Worm (Caenorhabditis elegans) whole organism, early embryonic: ENCODE results near the gene dpy-26.

Experiments
- B0310.2 ChIP-seq: sonication (generic microtip); optimal IDR thresholded peaks from 2 replicates; lab custom pipeline; 2016; ENCODE audit warnings: mild to moderate bottlenecking, missing genetic modification characterization, missing compliant biosample characterization
- F13C5.2 ChIP-seq: sonication (generic microtip); optimal IDR thresholded peaks from 2 replicates; lab custom pipeline; 2017; ENCODE audit warnings: mild to moderate bottlenecking, missing genetic modification characterization, inconsistent platforms, missing compliant biosample characterization
- aly-1 ChIP-seq: sonication (generic microtip); optimal IDR thresholded peaks from 2 replicates; lab custom pipeline; 2016; ENCODE audit warnings: missing genetic modification characterization, missing compliant biosample characterization
- ama-1 ChIP-seq: fragments of 150-350 bp; optimal IDR thresholded peaks from 2 replicates; lab custom pipeline; 2014
- ceh-13 ChIP-seq: fragments of 200-800 bp; sonication (Bioruptor generic); optimal IDR thresholded peaks from 2 replicates; lab custom pipeline; 2018; ENCODE audit warnings: mild to moderate bottlenecking, missing genetic modification characterization, missing compliant biosample characterization
- ceh-36 ChIP-seq: sonication (generic microtip); optimal IDR thresholded peaks from 2 replicates; lab custom pipeline; 2016; ENCODE audit warnings: missing genetic modification characterization, inconsistent platforms, missing compliant biosample characterization
- ets-7 ChIP-seq: sonication (generic microtip); optimal IDR thresholded peaks from 2 replicates; lab custom pipeline; 2016; ENCODE audit warnings: missing genotype, missing genetic modification characterization, missing compliant biosample characterization
- flt-1 ChIP-seq: fragments of 200-800 bp; sonication (Bioruptor generic); IDR thresholded peaks from 2 replicates; pipeline ENCODE4 v1.3.6; 2022; ENCODE audit warnings: missing genetic modification characterization, missing compliant biosample characterization
- hmbx-1 ChIP-seq: sonication (generic microtip); optimal IDR thresholded peaks from 2 replicates; lab custom pipeline; 2016; ENCODE audit warnings: mild to moderate bottlenecking, missing genetic modification characterization, missing compliant biosample characterization
- hmg-4 ChIP-seq: fragments of 200-800 bp; sonication (Bioruptor generic); optimal IDR thresholded peaks from 2 replicates; lab custom pipeline; 2018; ENCODE audit warnings: mild to moderate bottlenecking, missing genetic modification characterization, missing compliant biosample characterization
- hnd-1 ChIP-seq: sonication (generic microtip); optimal IDR thresholded peaks from 2 replicates; lab custom pipeline; 2016; ENCODE audit warnings: missing genetic modification characterization, missing compliant biosample characterization
- pes-1 ChIP-seq: fragments of 200-800 bp; sonication (Bioruptor generic); IDR thresholded peaks from 2 replicates; pipeline ENCODE4 v1.3.6; 2022; ENCODE audit warnings: missing genetic modification reagents, missing genetic modification characterization, missing compliant biosample characterization
- scrt-1 ChIP-seq: fragments of 200-800 bp; sonication (Bioruptor generic); IDR thresholded peaks from 2 replicates; pipeline ENCODE4 v1.3.6; 2022; ENCODE audit warnings: missing genetic modification characterization, missing compliant biosample characterization
- sea-1 ChIP-seq: fragments of 200-800 bp; sonication (Bioruptor generic); conservative IDR thresholded peaks from 2 replicates; pipeline ENCODE4 v1.3.6; 2022; ENCODE audit warnings: missing genetic modification characterization, missing compliant biosample characterization
- tbx-11 ChIP-seq: fragments of 200-800 bp; sonication (Bioruptor generic); IDR thresholded peaks from 2 replicates; pipeline ENCODE4 v1.3.6; 2022; ENCODE audit warnings: missing genetic modification characterization, missing compliant biosample characterization
- tbx-37 ChIP-seq: fragments of 200-800 bp; sonication (Bioruptor generic); conservative IDR thresholded peaks from 2 replicates; pipeline ENCODE4 v1.3.6; 2022; ENCODE audit warnings: missing genetic modification reagents, missing genetic modification characterization, missing compliant biosample characterization
- tra-4 ChIP-seq: sonication (generic microtip); optimal IDR thresholded peaks from 2 replicates; lab custom pipeline; 2017; ENCODE audit warnings: missing genetic modification characterization, missing compliant biosample characterization

dpy-26 gene

DNA sequence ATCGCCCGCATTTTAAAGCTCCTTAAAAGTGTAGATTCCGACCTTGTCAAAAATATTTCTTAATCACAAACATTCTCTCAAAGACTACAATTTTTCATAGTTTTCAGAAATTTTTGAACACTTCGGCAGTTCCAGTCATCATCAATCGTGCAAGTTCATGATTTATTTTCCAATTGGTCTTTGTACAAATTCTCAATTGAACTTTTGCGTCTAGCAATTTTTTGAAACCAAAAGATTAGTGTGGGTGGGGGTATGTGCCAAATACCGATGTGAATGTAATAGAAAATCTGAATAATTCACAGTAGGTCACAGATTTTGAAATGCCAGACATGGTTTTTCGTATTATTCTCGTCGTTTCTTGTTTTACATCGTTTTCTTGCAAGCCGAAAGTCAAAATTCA lies 12.8 kb downstream of the dpy-26 start, which contains the start of gene clec-185:
TSS of gene clec-185 (plus strand) at position 301 of the 400 bp plus-strand sequence.
- TF ChIP-seq tbx-37 (GFP tag; lab: Robert Waterston, UW) (no peak), ceh-36 (tag; lab: Kevin White, UChicago) (no peak), F13C5.2 (tag; lab: Kevin White, UChicago) (no peak), ceh-13 (no peak), hmg-4 (GFP tag; lab: Kevin White, UChicago) (no peak), hnd-1 (tag; lab: Kevin White, UChicago) (no peak), sea-1 (GFP tag; lab: Robert Waterston, UW) (no peak), ets-7 (tag; lab: Kevin White, UChicago) (no peak), hmbx-1 (no peak), ama-1 (lab: Kevin White, UChicago) (no peak), flt-1 (no peak), B0310.2 (no peak), pes-1 (GFP tag; lab: Robert Waterston, UW) (no peak), aly-1 (tag; lab: Kevin White, UChicago) (no peak), tbx-11 (GFP tag; lab: Robert Waterston, UW) (no peak), tra-4 (tag; lab: Kevin White, UChicago) (no peak), scrt-1 (no peak)

DNA sequence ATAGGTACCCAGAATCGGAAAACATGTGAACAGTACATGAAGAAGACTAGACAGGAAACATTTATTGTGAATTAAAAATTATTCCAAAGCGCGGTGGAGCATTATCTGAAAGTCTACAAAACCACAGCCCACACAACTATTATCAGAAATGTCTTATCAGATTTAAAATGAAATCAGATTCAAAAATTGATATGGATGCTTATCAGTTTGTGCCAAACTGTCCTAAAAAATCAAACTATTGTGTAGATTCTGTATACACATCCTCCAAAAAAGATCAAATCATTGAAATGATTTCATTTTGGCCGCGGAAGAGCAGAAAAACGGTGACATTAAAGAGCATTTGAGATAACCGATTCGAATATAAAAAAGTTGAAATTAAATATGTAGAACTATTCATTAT lies 15.7 kb downstream of the dpy-26 start, which contains the start of gene irg-4:
TSS of gene irg-4 (plus strand) at position 392 of the 400 bp plus-strand sequence.
- TF ChIP-seq tbx-11 (GFP tag; lab: Robert Waterston, UW), result no peak
- no peak for TF ChIP-seq tbx-37 (GFP tag; lab: Robert Waterston, UW)
- TF ChIP-seq ama-1 (lab: Kevin White, UChicago), result no peak
- TF ChIP-seq pes-1 (GFP tag; lab: Robert Waterston, UW), result no peak
- no peak for TF ChIP-seq tra-4 (tag; lab: Kevin White, UChicago)
- TF ChIP-seq hmbx-1, result no peak
- TF ChIP-seq B0310.2, result no peak
- no peak for TF ChIP-seq F13C5.2 (tag; lab: Kevin White, UChicago)
- no peak for TF ChIP-seq ceh-36 (tag; lab: Kevin White, UChicago)
- TF ChIP-seq ets-7 (tag; lab: Kevin White, UChicago), result no peak
- TF ChIP-seq scrt-1, result no peak
- no peak for TF ChIP-seq hmg-4 (GFP tag; lab: Kevin White, UChicago)
- no peak for TF ChIP-seq ceh-13
- TF ChIP-seq flt-1, result no peak
- no peak for TF ChIP-seq sea-1 (GFP tag; lab: Robert Waterston, UW)

DNA sequence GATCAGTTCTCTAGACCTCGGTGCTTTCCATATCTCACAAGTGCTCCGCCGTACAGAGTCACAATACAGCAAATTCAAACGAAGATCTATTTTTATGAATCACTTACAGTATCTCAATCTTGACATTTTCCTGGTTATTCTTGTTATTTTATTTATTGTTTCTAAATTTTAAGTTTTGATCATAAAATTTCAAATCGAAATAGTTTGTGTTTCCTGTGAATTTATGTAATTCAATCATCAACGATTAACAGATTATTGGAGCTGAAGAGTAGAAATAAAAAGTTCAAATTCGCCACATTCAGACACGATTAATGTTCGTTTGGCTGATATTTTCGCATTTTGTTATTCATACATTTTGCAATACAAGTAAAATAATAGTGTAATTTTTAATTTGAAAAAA lies 18.8 kb downstream of the dpy-26 start, which contains the start of gene clec-184:
TSS of gene clec-184 (plus strand) at position 301 of the 400 bp plus-strand sequence.
- no peak for TF ChIP-seq ceh-36 (tag; lab: Kevin White, UChicago)
- TF ChIP-seq hmg-4 (GFP tag; lab: Kevin White, UChicago), result no peak
- no peak for TF ChIP-seq aly-1 (tag; lab: Kevin White, UChicago)
- TF ChIP-seq sea-1 (GFP tag; lab: Robert Waterston, UW), result no peak
- TF ChIP-seq hnd-1 (tag; lab: Kevin White, UChicago), result no peak
- TF ChIP-seq B0310.2, result no peak
- TF ChIP-seq pes-1 (GFP tag; lab: Robert Waterston, UW), result no peak
- no peak for TF ChIP-seq flt-1
- TF ChIP-seq ceh-13, result no peak
- no peak for TF ChIP-seq ama-1 (lab: Kevin White, UChicago)
- TF ChIP-seq tbx-37 (GFP tag; lab: Robert Waterston, UW), result no peak
- TF ChIP-seq ets-7 (tag; lab: Kevin White, UChicago), result no peak

DNA sequence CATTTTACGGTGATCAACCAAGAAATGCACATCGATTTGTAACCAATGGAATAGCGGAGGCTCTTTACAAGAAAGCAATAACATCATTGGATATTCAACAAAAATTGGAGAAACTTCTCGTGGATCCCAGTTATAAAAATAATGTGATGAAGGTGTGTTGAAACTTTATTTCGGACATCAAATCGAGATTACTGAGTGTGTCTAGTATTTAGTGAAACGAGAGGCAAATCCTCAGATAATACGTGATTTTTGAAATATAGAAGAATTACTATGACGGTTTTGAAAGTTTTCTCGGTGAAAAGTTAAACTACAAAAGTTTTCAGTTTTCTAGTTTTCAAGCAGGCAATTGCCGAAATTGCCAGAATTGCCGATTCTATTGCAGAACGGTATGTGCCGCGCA lies 19.4 kb downstream of the dpy-26 start:
- TF ChIP-seq ceh-13 (no peak), hmg-4 (GFP tag; lab: Kevin White, UChicago) (no peak), scrt-1 (no peak), ets-7 (tag; lab: Kevin White, UChicago) (no peak), tbx-11 (GFP tag; lab: Robert Waterston, UW) (no peak), ama-1 (lab: Kevin White, UChicago) (no peak), hnd-1 (tag; lab: Kevin White, UChicago) (no peak), hmbx-1 (no peak), B0310.2 (no peak), ceh-36 (tag; lab: Kevin White, UChicago) (no peak), tra-4 (tag; lab: Kevin White, UChicago) (no peak), pes-1 (GFP tag; lab: Robert Waterston, UW) (no peak), flt-1 (no peak)

DNA sequence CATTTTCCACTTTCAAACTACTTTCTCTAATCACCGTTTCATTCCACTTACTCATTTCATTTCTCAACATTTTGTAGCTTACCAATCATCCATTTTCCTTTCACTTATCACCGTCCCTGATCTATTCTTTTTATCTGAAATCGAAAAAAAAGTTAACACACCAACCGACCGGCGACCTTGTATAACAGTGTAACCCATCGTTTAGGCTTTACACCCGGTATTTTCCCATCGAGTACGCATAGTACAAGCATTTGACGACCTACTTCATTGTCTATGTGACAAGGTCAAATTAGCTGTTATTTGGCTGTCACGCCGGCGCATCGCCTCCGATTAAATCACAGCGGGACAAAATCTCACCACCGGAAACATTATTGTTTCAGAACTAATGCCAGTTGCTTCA lies 21.6 kb downstream of the dpy-26 start:
- TF ChIP-seq ets-7 (tag; lab: Kevin White, UChicago), result no peak
- TF ChIP-seq tbx-37 (GFP tag; lab: Robert Waterston, UW), result no peak
- TF ChIP-seq tra-4 (tag; lab: Kevin White, UChicago), result no peak
- TF ChIP-seq ama-1 (lab: Kevin White, UChicago), result no peak
- TF ChIP-seq sea-1 (GFP tag; lab: Robert Waterston, UW), result no peak
- TF ChIP-seq hmg-4 (GFP tag; lab: Kevin White, UChicago), result no peak
- TF ChIP-seq hnd-1 (tag; lab: Kevin White, UChicago), result no peak
- TF ChIP-seq aly-1 (tag; lab: Kevin White, UChicago), result no peak
- TF ChIP-seq F13C5.2 (tag; lab: Kevin White, UChicago), result no peak

DNA sequence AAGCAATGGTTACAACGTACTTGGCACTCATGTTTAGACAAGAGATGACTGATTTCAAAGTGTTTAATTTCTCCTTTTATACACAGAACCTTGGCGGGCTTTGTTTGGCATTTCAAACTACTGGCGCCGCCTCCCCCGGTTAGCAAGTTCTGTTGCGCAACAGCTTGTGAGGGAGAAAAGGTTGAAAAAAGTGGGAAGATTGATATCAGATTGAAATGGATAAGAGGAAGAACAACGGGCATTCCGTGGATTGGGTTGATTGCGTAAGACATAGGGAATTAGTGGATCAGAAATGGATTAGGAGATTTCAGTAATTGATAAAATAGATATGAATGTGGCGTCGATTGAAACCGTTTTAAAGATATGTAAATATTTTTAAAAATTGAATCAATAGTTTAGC lies 22.7 kb downstream of the dpy-26 start, which contains the start of gene col-130:
TSS of gene col-130 (minus strand) at position 50 of the 400 bp plus-strand sequence.
- TF ChIP-seq B0310.2, result no peak
- TF ChIP-seq F13C5.2 (tag; lab: Kevin White, UChicago), result no peak
- TF ChIP-seq sea-1 (GFP tag; lab: Robert Waterston, UW), result no peak
- TF ChIP-seq ama-1 (lab: Kevin White, UChicago), result no peak
- TF ChIP-seq aly-1 (tag; lab: Kevin White, UChicago), result no peak
- TF ChIP-seq tbx-37 (GFP tag; lab: Robert Waterston, UW), result no peak
- no peak for TF ChIP-seq ceh-13
- no peak for TF ChIP-seq scrt-1
- TF ChIP-seq tbx-11 (GFP tag; lab: Robert Waterston, UW), result no peak
- no peak for TF ChIP-seq hmg-4 (GFP tag; lab: Kevin White, UChicago)
- TF ChIP-seq tra-4 (tag; lab: Kevin White, UChicago), result no peak
- TF ChIP-seq ceh-36 (tag; lab: Kevin White, UChicago), result no peak
- TF ChIP-seq hnd-1 (tag; lab: Kevin White, UChicago), result no peak
- TF ChIP-seq pes-1 (GFP tag; lab: Robert Waterston, UW), result no peak
- no peak for TF ChIP-seq ets-7 (tag; lab: Kevin White, UChicago)
- no peak for TF ChIP-seq flt-1
- TF ChIP-seq hmbx-1, result no peak
